Worm (Caenorhabditis elegans) whole organism, midembryonic: ENCODE results near the gene djr-1.2.

Experiments used
- T22C8.4 ChIP-seq: fragments of 200-800 bp; sonication (Bioruptor generic); IDR thresholded peaks from 2 replicates; pipeline ENCODE4 v1.3.6; 2022; ENCODE audit warnings: missing genetic modification characterization, missing compliant biosample characterization
- cog-1 ChIP-seq: sonication (generic microtip); optimal IDR thresholded peaks from 2 replicates; lab custom pipeline; 2016; ENCODE audit warnings: missing genetic modification characterization, missing compliant biosample characterization
- flt-1 ChIP-seq: fragments of 200-800 bp; sonication (Bioruptor generic); IDR thresholded peaks from 2 replicates; pipeline ENCODE4 v1.3.6; 2022; ENCODE audit warnings: missing genetic modification characterization, missing compliant biosample characterization
- klf-2 ChIP-seq: fragments of 200-800 bp; sonication (Bioruptor generic); conservative IDR thresholded peaks from 2 replicates; pipeline ENCODE4 v1.3.6; 2022; ENCODE audit warnings: missing genetic modification reagents, missing genetic modification characterization, missing compliant biosample characterization
- med-1 ChIP-seq: sonication (generic microtip); optimal IDR thresholded peaks from 2 replicates; lab custom pipeline; 2017; ENCODE audit warnings: missing genetic modification characterization, mild to moderate bottlenecking, missing compliant biosample characterization, antibody characterized with exemption, missing genetic modification reagents; ENCODE audit not compliant: insufficient read depth
- ref-1 ChIP-seq: fragments of 200-800 bp; sonication (Bioruptor generic); conservative IDR thresholded peaks from 2 replicates; pipeline ENCODE4 v1.3.6; 2022; ENCODE audit warnings: missing genetic modification reagents, missing genetic modification characterization, missing compliant biosample characterization
- tab-1 ChIP-seq: fragments of 200-800 bp; sonication (Bioruptor generic); IDR thresholded peaks from 2 replicates; pipeline ENCODE4 v1.3.6; 2022; ENCODE audit warnings: missing genetic modification characterization, missing compliant biosample characterization
- ztf-23 ChIP-seq: fragments of 200-800 bp; sonication (Bioruptor generic); IDR thresholded peaks from 2 replicates; pipeline ENCODE4 v1.3.6; 2022; ENCODE audit warnings: missing genetic modification reagents, missing genetic modification characterization, missing compliant biosample characterization
- ztf-29 ChIP-seq: fragments of 200-800 bp; sonication (Bioruptor generic); IDR thresholded peaks from 2 replicates; pipeline ENCODE4 v1.3.6; 2022; ENCODE audit warnings: missing genetic modification reagents, missing genetic modification characterization, missing compliant biosample characterization

ce11 chrV:4004577-4004976 is 50.3 kb downstream of the djr-1.2 start:
- TF ChIP-seq cog-1 (tag; lab: Kevin White, UChicago) (no peak), ref-1 (GFP tag; lab: Robert Waterston, UW) (no peak), ztf-23 (GFP tag; lab: Robert Waterston, UW) (no peak), flt-1 (GFP tag; lab: Robert Waterston, UW) (no peak), T22C8.4 (GFP tag; lab: Robert Waterston, UW) (no peak), tab-1 (GFP tag; lab: Robert Waterston, UW) (no peak), med-1 (no peak), klf-2 (GFP tag; lab: Robert Waterston, UW) (no peak), ztf-29 (GFP tag; lab: Robert Waterston, UW) (no peak)
